Worm (Caenorhabditis elegans) whole organism, L3 larva: Measurements from ENCODE around the gene hyl-2.

Experiments
- ZK546.5 ChIP-seq: sonication (generic microtip); optimal IDR thresholded peaks from 2 replicates; lab custom pipeline; 2017; ENCODE audit warnings: missing biosample characterization, missing genetic modification characterization
- ceh-16 ChIP-seq: sonication (generic microtip); optimal IDR thresholded peaks from 2 replicates; lab custom pipeline; 2017; ENCODE audit warnings: missing biosample characterization, missing genetic modification characterization
- nhr-12 ChIP-seq: fragments of 150-350 bp; optimal IDR thresholded peaks from 2 replicates; lab custom pipeline; 2014; ENCODE audit warnings: missing biosample characterization, missing genetic modification characterization
- nhr-237 ChIP-seq: fragments of 150-350 bp; optimal IDR thresholded peaks from 2 replicates; lab custom pipeline; 2014; ENCODE audit warnings: missing biosample characterization, missing genetic modification characterization
- nhr-25 ChIP-seq: sonication (generic microtip); optimal IDR thresholded peaks from 2 replicates; lab custom pipeline; 2017; ENCODE audit warnings: missing biosample characterization, missing genetic modification characterization
- nhr-77 ChIP-seq: fragments of 150-350 bp; optimal IDR thresholded peaks from 2 replicates; lab custom pipeline; 2014; ENCODE audit warnings: missing biosample characterization, missing genetic modification characterization
- pqm-1 ChIP-seq: fragments of 150-350 bp; optimal IDR thresholded peaks from 2 replicates; lab custom pipeline; 2017; ENCODE audit warnings: missing biosample characterization, missing genetic modification characterization, inconsistent platforms
- unc-62 ChIP-seq: fragments of 150-350 bp; sonication (generic microtip); optimal IDR thresholded peaks from 4 replicates; lab custom pipeline; 2014; ENCODE audit warnings: missing biosample characterization, missing genetic modification reagents, missing genetic modification characterization
- zag-1 ChIP-seq: fragments of 150-350 bp; optimal IDR thresholded peaks from 2 replicates; lab custom pipeline; 2014; ENCODE audit warnings: missing biosample characterization, missing genetic modification characterization

DNA sequence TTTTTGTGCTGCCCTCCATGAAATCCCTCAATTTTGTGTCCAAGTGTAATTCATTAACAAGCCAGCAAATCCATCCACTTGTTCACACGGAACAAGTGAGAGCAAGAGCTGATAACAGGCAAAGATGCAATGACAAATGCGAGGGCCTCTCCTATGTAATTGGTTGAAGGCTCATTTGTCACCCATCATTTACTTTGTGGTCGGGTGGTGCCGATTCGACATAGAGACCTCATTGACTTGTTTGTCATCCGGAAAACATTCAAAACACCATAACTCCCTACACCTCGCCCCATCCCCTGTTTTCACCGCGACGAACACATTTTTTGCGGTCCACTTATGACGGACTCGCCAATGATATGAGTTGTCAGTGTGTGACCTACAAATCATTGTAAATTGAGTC, 47.8 kb downstream of the hyl-2 start:
- TF ChIP-seq nhr-25 (no peak), unc-62 (GFP tag; lab: Kevin White, UChicago) (no peak), nhr-77 (tag; lab: Kevin White, UChicago) (no peak), nhr-12 (no peak), ZK546.5 (tag; lab: Kevin White, UChicago) (no peak), nhr-237 (no peak), zag-1 (tag; lab: Kevin White, UChicago) (no peak), pqm-1 (tag; lab: Kevin White, UChicago) (no peak), ceh-16 (tag; lab: Kevin White, UChicago) (no peak)
